Worm (Caenorhabditis elegans) whole organism, L1 larva: ENCODE measurements around the gene jhdm-1.

Source experiments
- C04F5.9 ChIP-seq: sonication (generic microtip); optimal IDR thresholded peaks from 2 replicates; lab custom pipeline; 2016; ENCODE audit warnings: missing genetic modification characterization, missing compliant biosample characterization
- alr-1 ChIP-seq: fragments of 200-800 bp; sonication (Bioruptor generic); optimal IDR thresholded peaks from 2 replicates; lab custom pipeline; 2018; ENCODE audit warnings: borderline replicate concordance, mild to moderate bottlenecking, missing genetic modification characterization, missing compliant biosample characterization
- aly-2 ChIP-seq: fragments of 150-350 bp; optimal IDR thresholded peaks from 2 replicates; lab custom pipeline; 2014; ENCODE audit warnings: missing biosample characterization, missing genetic modification characterization
- ama-1 ChIP-seq: fragments of 150-350 bp; optimal IDR thresholded peaks from 2 replicates; lab custom pipeline; 2014
- blmp-1 ChIP-seq: fragments of 150-350 bp; optimal IDR thresholded peaks from 2 replicates; lab custom pipeline; 2014; ENCODE audit warnings: missing biosample characterization, missing genetic modification characterization
- ceh-63 ChIP-seq: fragments of 200-800 bp; sonication (Bioruptor generic); optimal IDR thresholded peaks from 2 replicates; lab custom pipeline; 2018; ENCODE audit warnings: mild to moderate bottlenecking, missing genetic modification characterization, missing compliant biosample characterization
- ceh-82 ChIP-seq, 3 experiments: fragments of 150-350 bp in 1 of 3; sonication (generic microtip) in 2 of 3; optimal IDR thresholded peaks; 2 replicates each; lab custom pipeline; 2014 to 2017; ENCODE audit warnings: missing biosample characterization in 3 of 3, missing genetic modification characterization in 3 of 3
- ceh-90 ChIP-seq: sonication (generic microtip); optimal IDR thresholded peaks from 2 replicates; lab custom pipeline; 2016; ENCODE audit warnings: missing genetic modification characterization, missing compliant biosample characterization
- dsc-1 ChIP-seq: sonication (generic microtip); optimal IDR thresholded peaks from 2 replicates; lab custom pipeline; 2016; ENCODE audit warnings: mild to moderate bottlenecking, missing genetic modification characterization, missing compliant biosample characterization
- efl-1 ChIP-seq, 4 experiments: fragments of 150-350 bp; optimal IDR thresholded peaks in 3 of 4; peaks in 1 of 4; 1 replicate in 1 of 4; 2 replicates in 3 of 4; lab custom pipeline; 2014; ENCODE audit warnings: missing biosample characterization in 2 of 4, missing genetic modification characterization in 2 of 4, missing genetic modification reagents in 2 of 4
- efl-3 ChIP-seq: fragments of 200-800 bp; sonication (Bioruptor generic); optimal IDR thresholded peaks from 2 replicates; lab custom pipeline; 2018; ENCODE audit warnings: mild to moderate bottlenecking, missing genetic modification characterization, missing compliant biosample characterization
- egl-13 ChIP-seq: sonication (generic microtip); optimal IDR thresholded peaks from 2 replicates; lab custom pipeline; 2016; ENCODE audit warnings: missing genotype, missing genetic modification reagents, missing genetic modification characterization, missing compliant biosample characterization
- elt-3 ChIP-seq, 6 experiments: fragments of 150-350 bp in 1 of 6; sonication (generic microtip); optimal IDR thresholded peaks; 2 replicates each; lab custom pipeline; 2017 to 2018; ENCODE audit warnings: missing biosample characterization in 6 of 6, missing genetic modification characterization in 6 of 6, inconsistent platforms in 1 of 6
- ets-5 ChIP-seq: fragments of 200-800 bp; sonication (Bioruptor generic); IDR thresholded peaks from 2 replicates; pipeline ENCODE4 v1.3.6; 2022; ENCODE audit warnings: missing genetic modification characterization, missing compliant biosample characterization
- fkh-10 ChIP-seq: sonication (generic microtip); optimal IDR thresholded peaks from 2 replicates; lab custom pipeline; 2017; ENCODE audit warnings: missing biosample characterization, missing genetic modification reagents, missing genetic modification characterization
- fkh-4 ChIP-seq: sonication (generic microtip); optimal IDR thresholded peaks from 2 replicates; lab custom pipeline; 2016; ENCODE audit warnings: missing compliant biosample characterization, missing genetic modification characterization, borderline replicate concordance
- fos-1 ChIP-seq: fragments of 150-350 bp; optimal IDR thresholded peaks from 2 replicates; lab custom pipeline; 2014; ENCODE audit warnings: missing biosample characterization, missing genetic modification characterization
- hlh-4 ChIP-seq: sonication (generic microtip); optimal IDR thresholded peaks from 2 replicates; lab custom pipeline; 2016; ENCODE audit warnings: mild to moderate bottlenecking, missing genetic modification characterization, missing compliant biosample characterization
- hpl-2 ChIP-seq: fragments of 150-350 bp; optimal IDR thresholded peaks from 2 replicates; lab custom pipeline; 2014; ENCODE audit warnings: missing biosample characterization, missing genetic modification reagents, missing genetic modification characterization
- isw-1 ChIP-seq: fragments of 200-800 bp; sonication (Bioruptor generic); IDR thresholded peaks from 2 replicates; pipeline ENCODE4 v1.3.6; 2022; ENCODE audit warnings: missing genetic modification characterization, missing compliant biosample characterization
- jun-1 ChIP-seq: fragments of 150-350 bp; optimal IDR thresholded peaks from 2 replicates; lab custom pipeline; 2014; ENCODE audit warnings: missing biosample characterization, missing genetic modification reagents, missing genetic modification characterization
- lin-13 ChIP-seq: fragments of 150-350 bp; optimal IDR thresholded peaks from 2 replicates; lab custom pipeline; 2014; ENCODE audit warnings: missing biosample characterization, missing genetic modification reagents, missing genetic modification characterization
- lin-14 ChIP-seq: fragments of 200-800 bp; sonication (Bioruptor generic); optimal IDR thresholded peaks from 2 replicates; lab custom pipeline; 2018; ENCODE audit warnings: mild to moderate bottlenecking, missing genetic modification characterization, moderate library complexity, missing compliant biosample characterization
- lin-35 ChIP-seq, 2 experiments: fragments of 150-350 bp; optimal IDR thresholded peaks; 2 replicates each; lab custom pipeline; 2014; ENCODE audit warnings: missing biosample characterization in 2 of 2, missing genetic modification characterization in 2 of 2, missing genetic modification reagents in 2 of 2
- lin-39 ChIP-seq: fragments of 150-350 bp; optimal IDR thresholded peaks from 2 replicates; lab custom pipeline; 2014; ENCODE audit warnings: missing biosample characterization, missing genetic modification reagents, missing genetic modification characterization
- mab-9 ChIP-seq: fragments of 200-800 bp; sonication (Bioruptor generic); IDR thresholded peaks from 2 replicates; pipeline ENCODE4 v1.3.6; 2022; ENCODE audit warnings: missing genetic modification reagents, missing genetic modification characterization, missing compliant biosample characterization
- mdl-1 ChIP-seq, 2 experiments: fragments of 150-350 bp; optimal IDR thresholded peaks; 2 replicates each; lab custom pipeline; 2014 to 2017; ENCODE audit warnings: missing biosample characterization in 2 of 2, missing genetic modification characterization in 2 of 2, inconsistent platforms in 1 of 2
- mef-2 ChIP-seq: fragments of 150-350 bp; optimal IDR thresholded peaks from 2 replicates; lab custom pipeline; 2014; ENCODE audit warnings: missing biosample characterization, missing genetic modification characterization
- mep-1 ChIP-seq: fragments of 150-350 bp; optimal IDR thresholded peaks from 2 replicates; lab custom pipeline; 2014; ENCODE audit warnings: missing biosample characterization, missing genetic modification characterization
- nhr-12 ChIP-seq: sonication (generic microtip); optimal IDR thresholded peaks from 2 replicates; lab custom pipeline; 2017; ENCODE audit warnings: missing biosample characterization, missing genetic modification characterization
- nhr-19 ChIP-seq: fragments of 200-800 bp; sonication (Bioruptor generic); conservative IDR thresholded peaks from 2 replicates; pipeline ENCODE4 v1.3.6; 2022; ENCODE audit warnings: missing genetic modification characterization, missing compliant biosample characterization
- nhr-20 ChIP-seq: sonication (generic microtip); optimal IDR thresholded peaks from 2 replicates; lab custom pipeline; 2016; ENCODE audit warnings: mild to moderate bottlenecking, missing genetic modification characterization, missing compliant biosample characterization
- nhr-237 ChIP-seq: fragments of 150-350 bp; optimal IDR thresholded peaks from 2 replicates; lab custom pipeline; 2014; ENCODE audit warnings: missing biosample characterization, missing genetic modification characterization
- nhr-47 ChIP-seq: sonication (generic microtip); optimal IDR thresholded peaks from 2 replicates; lab custom pipeline; 2016; ENCODE audit warnings: mild to moderate bottlenecking, missing genetic modification characterization, moderate library complexity, missing compliant biosample characterization
- nhr-71 ChIP-seq: sonication (generic microtip); optimal IDR thresholded peaks from 2 replicates; lab custom pipeline; 2016; ENCODE audit warnings: mild to moderate bottlenecking, missing genetic modification characterization, moderate library complexity, missing compliant biosample characterization
- nhr-76 ChIP-seq: sonication (generic microtip); optimal IDR thresholded peaks from 2 replicates; lab custom pipeline; 2017; ENCODE audit warnings: missing biosample characterization, missing genetic modification characterization
- nhr-77 ChIP-seq: fragments of 150-350 bp; optimal IDR thresholded peaks from 2 replicates; lab custom pipeline; 2014; ENCODE audit warnings: missing biosample characterization, missing genetic modification characterization
- nhr-84 ChIP-seq: sonication (generic microtip); optimal IDR thresholded peaks from 2 replicates; lab custom pipeline; 2017; ENCODE audit warnings: missing biosample characterization, missing genetic modification characterization
- nhr-85 ChIP-seq: sonication (generic microtip); peaks from one replicate; lab custom pipeline; 2016; ENCODE audit warnings: missing genetic modification characterization, inconsistent platforms, missing compliant biosample characterization
- nhr-90 ChIP-seq: sonication (generic microtip); optimal IDR thresholded peaks from 2 replicates; lab custom pipeline; 2016; ENCODE audit warnings: mild to moderate bottlenecking, missing genetic modification characterization, missing compliant biosample characterization; ENCODE audit not compliant: poor library complexity
- rnt-1 ChIP-seq: sonication (generic microtip); optimal IDR thresholded peaks from 2 replicates; lab custom pipeline; 2016; ENCODE audit warnings: mild to moderate bottlenecking, missing genetic modification characterization, moderate library complexity, missing compliant biosample characterization
- skn-1 ChIP-seq: fragments of 150-350 bp; optimal IDR thresholded peaks from 2 replicates; lab custom pipeline; 2014; ENCODE audit warnings: missing biosample characterization, missing genetic modification characterization
- snpc-4 ChIP-seq: fragments of 150-350 bp; optimal IDR thresholded peaks from 2 replicates; lab custom pipeline; 2014; ENCODE audit warnings: missing biosample characterization, missing genetic modification characterization
- snu-23 ChIP-seq: sonication (generic microtip); optimal IDR thresholded peaks from 2 replicates; lab custom pipeline; 2016; ENCODE audit warnings: missing genetic modification characterization, missing compliant biosample characterization
- sptf-1 ChIP-seq: fragments of 150-350 bp; optimal IDR thresholded peaks from 2 replicates; lab custom pipeline; 2014; ENCODE audit warnings: missing biosample characterization, missing genetic modification characterization
- sup-37 ChIP-seq: fragments of 200-800 bp; sonication (Bioruptor generic); optimal IDR thresholded peaks from 2 replicates; lab custom pipeline; 2018; ENCODE audit warnings: mild to moderate bottlenecking, missing genetic modification characterization, missing compliant biosample characterization
- swsn-7 ChIP-seq: sonication (generic microtip); optimal IDR thresholded peaks from 2 replicates; lab custom pipeline; 2016; ENCODE audit warnings: missing genetic modification characterization, missing compliant biosample characterization
- tbx-2 ChIP-seq: sonication (generic microtip); optimal IDR thresholded peaks from 2 replicates; lab custom pipeline; 2016; ENCODE audit warnings: missing genetic modification characterization, missing compliant biosample characterization
- tlp-1 ChIP-seq: fragments of 150-350 bp; optimal IDR thresholded peaks from 2 replicates; lab custom pipeline; 2014; ENCODE audit warnings: missing biosample characterization, missing genetic modification characterization
- unc-30 ChIP-seq: sonication (generic microtip); optimal IDR thresholded peaks from 2 replicates; lab custom pipeline; 2017; ENCODE audit warnings: missing biosample characterization, missing genetic modification characterization
- unc-86 ChIP-seq: sonication (generic microtip); optimal IDR thresholded peaks from 2 replicates; lab custom pipeline; 2016; ENCODE audit warnings: missing genetic modification characterization, missing compliant biosample characterization
- zag-1 ChIP-seq: fragments of 150-350 bp; optimal IDR thresholded peaks from 2 replicates; lab custom pipeline; 2014; ENCODE audit warnings: missing biosample characterization, missing genetic modification characterization
- zip-4 ChIP-seq: fragments of 200-800 bp; sonication (Bioruptor generic); optimal IDR thresholded peaks from 2 replicates; lab custom pipeline; 2018; ENCODE audit warnings: mild to moderate bottlenecking, missing genetic modification characterization, moderate library complexity, missing compliant biosample characterization
- ztf-4 ChIP-seq: fragments of 150-350 bp; optimal IDR thresholded peaks from 2 replicates; lab custom pipeline; 2014; ENCODE audit warnings: missing biosample characterization, missing genetic modification characterization

The jhdm-1 gene

ce11 chrIII:6420201-6420600 is 34.1 kb upstream of the jhdm-1 start:
- no peak for TF ChIP-seq C04F5.9
- no peak for TF ChIP-seq lin-13
- TF ChIP-seq aly-2 (tag; lab: Kevin White, UChicago), result no peak
- no peak for TF ChIP-seq nhr-77 (tag; lab: Kevin White, UChicago)
- TF ChIP-seq elt-3 (tag; optimal IDR thresholded peaks at IDR 0.05; lab: Kevin White, UChicago), result peak in 1 of 6 experiments; percentile 6
- no peak for TF ChIP-seq ztf-4 (tag; lab: Kevin White, UChicago)
- no peak for TF ChIP-seq nhr-237 (tag; lab: Kevin White, UChicago)
- TF ChIP-seq nhr-47 (tag; lab: Kevin White, UChicago), result no peak
- TF ChIP-seq nhr-20 (tag; lab: Kevin White, UChicago), result no peak
- TF ChIP-seq isw-1 (GFP tag; lab: Robert Waterston, UW), result no peak
- no peak for TF ChIP-seq efl-1 (optimal IDR thresholded peaks at IDR 0.05; lab: Kevin White, UChicago)
- no peak for TF ChIP-seq efl-1 (GFP tag; optimal IDR thresholded peaks at IDR 0.05 in 1 of 2; lab: Kevin White, UChicago)
- peak; percentile 32 for TF ChIP-seq mep-1 (tag; lab: Kevin White, UChicago)
- TF ChIP-seq swsn-7 (tag; lab: Kevin White, UChicago), result no peak
- no peak for TF ChIP-seq unc-30 (tag; lab: Kevin White, UChicago)
- no peak for TF ChIP-seq sup-37 (GFP tag; lab: Kevin White, UChicago)
- peak; percentile 10 for TF ChIP-seq rnt-1 (tag; lab: Kevin White, UChicago)
- no peak for TF ChIP-seq ceh-82 (tag; optimal IDR thresholded peaks at IDR 0.05; lab: Kevin White, UChicago)
- TF ChIP-seq egl-13 (tag; lab: Kevin White, UChicago), result no peak
- TF ChIP-seq hpl-2 (GFP tag; lab: Kevin White, UChicago), result no peak
- no peak for TF ChIP-seq sptf-1 (tag; lab: Kevin White, UChicago)
- TF ChIP-seq alr-1 (tag; lab: Kevin White, UChicago), result no peak
- TF ChIP-seq efl-3 (GFP tag; lab: Kevin White, UChicago), result no peak
- peak; percentile 69 for TF ChIP-seq dsc-1 (tag; lab: Kevin White, UChicago)
- no peak for TF ChIP-seq tbx-2 (tag; lab: Kevin White, UChicago)
- no peak for TF ChIP-seq snu-23 (GFP tag; lab: Kevin White, UChicago)
- TF ChIP-seq nhr-90, result peak; percentile 14
- TF ChIP-seq hlh-4, result no peak
- no peak for TF ChIP-seq snpc-4 (tag; lab: Kevin White, UChicago)
- TF ChIP-seq ets-5, result no peak
- no peak for TF ChIP-seq nhr-76 (tag; lab: Kevin White, UChicago)
- no peak for TF ChIP-seq mab-9
- no peak for TF ChIP-seq zag-1 (tag; lab: Kevin White, UChicago)
- peak in 1 of 2 experiments; percentile 45 for TF ChIP-seq lin-35 (GFP tag; optimal IDR thresholded peaks at IDR 0.05; lab: Kevin White, UChicago)
- TF ChIP-seq jun-1 (tag; lab: Kevin White, UChicago), result no peak
- no peak for TF ChIP-seq mdl-1 (tag; optimal IDR thresholded peaks at IDR 0.05; lab: Kevin White, UChicago)
- peak; percentile 34 for TF ChIP-seq lin-14 (GFP tag; lab: Kevin White, UChicago)
- TF ChIP-seq nhr-19 (GFP tag; lab: Robert Waterston, UW), result peak; percentile 42
- TF ChIP-seq unc-86, result no peak
- peak; percentile 50 for TF ChIP-seq blmp-1 (tag; lab: Kevin White, UChicago)
- TF ChIP-seq ceh-63, result no peak
- TF ChIP-seq zip-4 (GFP tag; lab: Kevin White, UChicago), result no peak
- TF ChIP-seq nhr-85 (tag; lab: Kevin White, UChicago), result no peak
- TF ChIP-seq fkh-10 (GFP tag; lab: Kevin White, UChicago), result no peak
- TF ChIP-seq tlp-1 (tag; lab: Kevin White, UChicago), result no peak
- TF ChIP-seq ceh-90, result no peak
- TF ChIP-seq nhr-84 (tag; lab: Kevin White, UChicago), result no peak
- no peak for TF ChIP-seq fos-1 (tag; lab: Kevin White, UChicago)
- peak; percentile 42 for TF ChIP-seq fkh-4 (tag; lab: Kevin White, UChicago)
- TF ChIP-seq nhr-12 (tag; lab: Kevin White, UChicago), result no peak
- no peak for TF ChIP-seq mef-2 (tag; lab: Kevin White, UChicago)
- TF ChIP-seq nhr-71, result no peak
- no peak for TF ChIP-seq lin-39
- peak; percentile 65 for TF ChIP-seq ama-1
- no peak for TF ChIP-seq skn-1 (tag; lab: Kevin White, UChicago)
